Worm (Caenorhabditis elegans) whole organism, midembryonic: ENCODE results near the gene fbxc-32.

ENCODE experiments used
- T22C8.4 ChIP-seq: fragments of 200-800 bp; sonication (Bioruptor generic); IDR thresholded peaks from 2 replicates; pipeline ENCODE4 v1.3.6; 2022; ENCODE audit warnings: missing genetic modification characterization, missing compliant biosample characterization
- cog-1 ChIP-seq: sonication (generic microtip); optimal IDR thresholded peaks from 2 replicates; lab custom pipeline; 2016; ENCODE audit warnings: missing genetic modification characterization, missing compliant biosample characterization
- flt-1 ChIP-seq: fragments of 200-800 bp; sonication (Bioruptor generic); IDR thresholded peaks from 2 replicates; pipeline ENCODE4 v1.3.6; 2022; ENCODE audit warnings: missing genetic modification characterization, missing compliant biosample characterization
- klf-2 ChIP-seq: fragments of 200-800 bp; sonication (Bioruptor generic); conservative IDR thresholded peaks from 2 replicates; pipeline ENCODE4 v1.3.6; 2022; ENCODE audit warnings: missing genetic modification reagents, missing genetic modification characterization, missing compliant biosample characterization
- med-1 ChIP-seq: sonication (generic microtip); optimal IDR thresholded peaks from 2 replicates; lab custom pipeline; 2017; ENCODE audit warnings: missing genetic modification characterization, mild to moderate bottlenecking, missing compliant biosample characterization, antibody characterized with exemption, missing genetic modification reagents; ENCODE audit not compliant: insufficient read depth
- ref-1 ChIP-seq: fragments of 200-800 bp; sonication (Bioruptor generic); conservative IDR thresholded peaks from 2 replicates; pipeline ENCODE4 v1.3.6; 2022; ENCODE audit warnings: missing genetic modification reagents, missing genetic modification characterization, missing compliant biosample characterization
- tab-1 ChIP-seq: fragments of 200-800 bp; sonication (Bioruptor generic); IDR thresholded peaks from 2 replicates; pipeline ENCODE4 v1.3.6; 2022; ENCODE audit warnings: missing genetic modification characterization, missing compliant biosample characterization
- ztf-23 ChIP-seq: fragments of 200-800 bp; sonication (Bioruptor generic); IDR thresholded peaks from 2 replicates; pipeline ENCODE4 v1.3.6; 2022; ENCODE audit warnings: missing genetic modification reagents, missing genetic modification characterization, missing compliant biosample characterization
- ztf-29 ChIP-seq: fragments of 200-800 bp; sonication (Bioruptor generic); IDR thresholded peaks from 2 replicates; pipeline ENCODE4 v1.3.6; 2022; ENCODE audit warnings: missing genetic modification reagents, missing genetic modification characterization, missing compliant biosample characterization

DNA sequence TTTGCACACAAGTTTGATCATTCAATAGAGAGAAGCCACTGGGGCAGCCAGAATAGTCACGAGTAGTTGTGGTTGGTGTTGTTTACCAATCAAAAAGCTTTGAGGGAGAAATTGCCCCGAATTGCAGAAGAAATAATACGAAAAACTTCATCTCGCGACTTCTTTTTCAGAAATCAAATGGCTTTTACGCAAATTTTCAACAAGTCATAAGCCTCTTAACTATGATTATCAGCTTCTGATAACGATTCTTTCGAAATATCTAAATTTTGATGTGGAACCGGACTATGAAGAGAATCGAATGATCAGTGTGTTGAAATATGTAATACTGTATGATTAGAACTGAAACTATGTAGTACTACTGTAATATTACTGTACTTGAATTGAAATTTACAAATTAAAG is 27.7 kb downstream of the fbxc-32 start:
- no peak for TF ChIP-seq flt-1
- no peak for TF ChIP-seq ztf-23 (GFP tag; lab: Robert Waterston, UW)
- no peak for TF ChIP-seq cog-1
- no peak for TF ChIP-seq tab-1
- no peak for TF ChIP-seq ref-1
- TF ChIP-seq klf-2 (GFP tag; lab: Robert Waterston, UW) = no peak
- TF ChIP-seq med-1 = no peak
- no peak for TF ChIP-seq ztf-29 (GFP tag; lab: Robert Waterston, UW)
- no peak for TF ChIP-seq T22C8.4 (GFP tag; lab: Robert Waterston, UW)
